Fruit fly (Drosophila melanogaster): Measurements from ENCODE around the gene SamDC.

The SamDC gene

DNA sequence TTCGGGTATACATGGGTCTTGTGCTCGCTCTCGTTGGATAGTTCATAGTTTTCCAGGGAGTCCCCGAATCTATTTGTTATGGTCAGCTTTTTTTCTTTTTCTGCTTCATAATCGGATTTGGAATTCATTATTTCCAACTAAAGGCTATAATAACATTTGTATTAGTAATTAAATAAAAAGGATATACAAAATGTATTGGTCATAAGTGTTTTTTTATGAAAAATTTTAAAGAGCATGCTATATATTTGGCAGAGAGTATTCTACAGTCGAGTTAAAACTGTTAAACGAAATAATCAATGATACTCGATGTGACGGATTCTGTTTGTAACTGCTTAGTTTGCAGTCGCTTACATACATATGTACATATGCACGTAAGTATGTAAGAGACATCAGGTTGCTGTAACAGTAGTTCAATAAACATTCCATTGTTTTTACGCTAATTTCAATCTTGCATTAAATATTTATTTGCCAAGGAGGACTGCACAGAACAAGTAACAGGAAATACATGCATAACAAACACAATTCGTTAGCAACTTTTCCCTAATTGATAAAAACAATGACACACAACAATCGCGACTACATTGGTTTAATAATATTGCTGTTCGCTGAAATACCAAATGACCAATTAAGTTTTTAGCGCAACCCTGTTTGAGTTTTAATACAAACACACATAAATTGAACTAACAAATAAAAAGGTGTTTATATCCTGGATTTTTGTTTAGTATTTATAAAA is 40.0 kb upstream of the SamDC start:
- TF ChIP-seq CG15710 (tag; optimal IDR thresholded peaks at IDR 0.05) (no peak), CG32121 (GFP tag; IDR thresholded peaks at IDR 0.05) (peak; percentile 43; the same call in 1 of the 2 replicates), CG8301 (tag; optimal IDR thresholded peaks at IDR 0.05) (peak; percentile 6)

DNA sequence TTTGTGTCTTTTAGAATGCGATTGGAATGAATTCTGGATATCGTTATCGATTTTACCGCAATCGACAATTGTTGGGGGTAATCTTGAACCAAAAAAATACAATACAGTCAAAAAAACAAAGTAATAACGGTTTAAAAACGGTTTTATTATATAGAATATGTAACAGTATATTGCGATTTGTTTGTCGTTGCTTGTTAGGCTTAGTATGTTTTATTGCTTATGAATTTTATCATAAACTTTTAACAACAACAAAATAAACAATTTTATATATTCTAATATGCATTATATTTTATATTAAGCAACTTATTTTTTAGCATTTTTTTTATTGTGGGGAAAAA is 39.5 kb upstream of the SamDC start, which contains the start of gene CYLD:
CYLD (minus strand) TSS at position 38 of the 338 bp plus-strand sequence.
- TF ChIP-seq D1 (tag; optimal IDR thresholded peaks at IDR 0.05) (peak; percentile 82), CG34367 (tag; optimal IDR thresholded peaks at IDR 0.05) (peak; percentile 43), rn (GFP tag; IDR thresholded peaks at IDR 0.05) (no peak), CG12605 (GFP tag; IDR thresholded peaks at IDR 0.05) (no peak), gl (tag; optimal IDR thresholded peaks at IDR 0.05) (no peak), Pif1A (GFP tag; optimal IDR thresholded peaks at IDR 0.05) (no peak), CG15710 (tag; optimal IDR thresholded peaks at IDR 0.05) (peak; percentile 50), CG32121 (GFP tag; IDR thresholded peaks at IDR 0.05) (peak; percentile 76; the same call in 1 of the 2 replicates), CG10348 (GFP tag; IDR thresholded peaks at IDR 0.05) (no peak), CG17806 (tag; optimal IDR thresholded peaks at IDR 0.05) (peak; percentile 66), Pif1B (GFP tag; optimal IDR thresholded peaks at IDR 0.05) (no peak), Snoo (tag; optimal IDR thresholded peaks at IDR 0.05) (peak; percentile 38), CG8301 (tag; optimal IDR thresholded peaks at IDR 0.05) (peak; percentile 68), CG9948 (tag; optimal IDR thresholded peaks at IDR 0.05) (peak; percentile 58), CG13204 (GFP tag; optimal IDR thresholded peaks at IDR 0.05) (no peak), CG14655 (GFP tag; optimal IDR thresholded peaks at IDR 0.05) (no peak), CG8159 (tag; optimal IDR thresholded peaks at IDR 0.05) (no peak)

- TF ChIP-seq CG17806 (tag; optimal IDR thresholded peaks at IDR 0.05) (no peak), CG13204 (GFP tag; optimal IDR thresholded peaks at IDR 0.05) (no peak), Pif1A (GFP tag; optimal IDR thresholded peaks at IDR 0.05) (no peak), CG14655 (GFP tag; optimal IDR thresholded peaks at IDR 0.05) (no peak), CG15710 (tag; optimal IDR thresholded peaks at IDR 0.05) (no peak), Snoo (tag; optimal IDR thresholded peaks at IDR 0.05) (no peak), CG9948 (tag; optimal IDR thresholded peaks at IDR 0.05) (no peak), EcR (GFP tag; optimal IDR thresholded peaks at IDR 0.05) (no peak), CG32121 (GFP tag; IDR thresholded peaks at IDR 0.05) (no peak), gl (tag; optimal IDR thresholded peaks at IDR 0.05) (no peak), rn (GFP tag; IDR thresholded peaks at IDR 0.05) (no peak), D1 (tag; optimal IDR thresholded peaks at IDR 0.05) (no peak), CG4496 (GFP tag; IDR thresholded peaks at IDR 0.05) (no peak), CG8159 (tag; optimal IDR thresholded peaks at IDR 0.05) (no peak), CG12605 (GFP tag; IDR thresholded peaks at IDR 0.05) (no peak), CG10348 (GFP tag; IDR thresholded peaks at IDR 0.05) (no peak), CG34367 (tag; optimal IDR thresholded peaks at IDR 0.05) (no peak)
Measured at dm6 chr2L:10301918-10302317, 37.3 kb upstream of the SamDC start, which contains the start of gene CG13138. Gene CG13138, minus strand, starts transcription at chr2L:10302018.

dm6 chr2L:10303786-10304185 is 35.5 kb upstream of the SamDC start, which contains the start of gene nmd:
Gene nmd, minus strand, starts transcription at chr2L:10303947.
- TF ChIP-seq CG9948 (tag; optimal IDR thresholded peaks at IDR 0.05), result no peak

dm6 chr2L:10305538-10306147 is 33.6 kb upstream of the SamDC start:
- TF ChIP-seq CG34367 (tag; optimal IDR thresholded peaks at IDR 0.05), result no peak
- no peak for TF ChIP-seq CG13204 (GFP tag; optimal IDR thresholded peaks at IDR 0.05)
- TF ChIP-seq fd96Ca (GFP tag; IDR thresholded peaks at IDR 0.05), result no peak
- TF ChIP-seq CG14655 (GFP tag; optimal IDR thresholded peaks at IDR 0.05), result no peak
- TF ChIP-seq CG4496 (GFP tag; IDR thresholded peaks at IDR 0.05), result no peak
- TF ChIP-seq CG10348 (GFP tag; IDR thresholded peaks at IDR 0.05), result no peak
- no peak for TF ChIP-seq Pif1A (GFP tag; optimal IDR thresholded peaks at IDR 0.05)
- TF ChIP-seq Ets98B (GFP tag; IDR thresholded peaks at IDR 0.05), result no peak
- no peak for TF ChIP-seq Pif1B (GFP tag; optimal IDR thresholded peaks at IDR 0.05)

dm6 chr2L:10306518-10307260 is 32.6 kb upstream of the SamDC start, which contains the start of the genes CG5390 and CG4968:
Gene CG5390, minus strand, starts transcription at chr2L:10306594.
Gene CG4968, plus strand, starts transcription at chr2L:10306922.
- TF ChIP-seq CG10348 (GFP tag; IDR thresholded peaks at IDR 0.05), result no peak
- peak; percentile 87 for TF ChIP-seq CG32121 (GFP tag; IDR thresholded peaks at IDR 0.05)
- TF ChIP-seq Pif1A (GFP tag; optimal IDR thresholded peaks at IDR 0.05), result no peak
- no peak for TF ChIP-seq CG8159 (tag; optimal IDR thresholded peaks at IDR 0.05)
- peak; percentile 70 for TF ChIP-seq CG8301 (tag; optimal IDR thresholded peaks at IDR 0.05)
- TF ChIP-seq CG17806 (tag; optimal IDR thresholded peaks at IDR 0.05), result peak; percentile 79
- peak; percentile 69 for TF ChIP-seq CG34367 (tag; optimal IDR thresholded peaks at IDR 0.05)
- TF ChIP-seq Pif1B (GFP tag; optimal IDR thresholded peaks at IDR 0.05), result peak; percentile 71
- no peak for TF ChIP-seq fd96Ca (GFP tag; IDR thresholded peaks at IDR 0.05)
- peak; percentile 55; the same call in 1 of the 2 replicates for TF ChIP-seq rn (GFP tag; IDR thresholded peaks at IDR 0.05)
- TF ChIP-seq EcR (GFP tag; optimal IDR thresholded peaks at IDR 0.05), result peak; percentile 2
- TF ChIP-seq D1 (tag; optimal IDR thresholded peaks at IDR 0.05), result no peak
- peak; percentile 29 for TF ChIP-seq gl (tag; optimal IDR thresholded peaks at IDR 0.05)
- peak; percentile 78; the same call in 2 of the 3 replicates for TF ChIP-seq CG4496 (GFP tag; IDR thresholded peaks at IDR 0.05)
- TF ChIP-seq CG9948 (tag; optimal IDR thresholded peaks at IDR 0.05), result peak; percentile 67
- TF ChIP-seq Snoo (tag; optimal IDR thresholded peaks at IDR 0.05), result peak; percentile 68
- TF ChIP-seq CG15710 (tag; optimal IDR thresholded peaks at IDR 0.05), result peak; percentile 81
- TF ChIP-seq CG12605 (GFP tag; IDR thresholded peaks at IDR 0.05), result no peak; the same call in none of the 2 replicates
- TF ChIP-seq CG14655 (GFP tag; optimal IDR thresholded peaks at IDR 0.05), result no peak
- peak; percentile 81; the same call in 1 of the 2 replicates for TF ChIP-seq Ets98B (GFP tag; IDR thresholded peaks at IDR 0.05)
- no peak for TF ChIP-seq CG13204 (GFP tag; optimal IDR thresholded peaks at IDR 0.05)

All from whole organism, pupa.